Fruit fly (Drosophila melanogaster) whole organism, embryonic: ENCODE measurements around the gene CG8564.

Source experiments
- CG11093 ChIP-seq: fragments of 200-800 bp; sonication (Bioruptor generic); IDR thresholded peaks from 3 replicates; pipeline ENCODE4 v1.3.6; 2022; ENCODE audit warnings: missing biosample characterization, missing genetic modification characterization
- CG12219 ChIP-seq: fragments of 200-800 bp; sonication (Bioruptor generic); optimal IDR thresholded peaks from 3 replicates; lab custom pipeline; 2018; ENCODE audit warnings: missing biosample characterization, mild to moderate bottlenecking, missing genetic modification characterization
- CG12659 ChIP-seq: fragments of 200-800 bp; sonication (Bioruptor generic); optimal IDR thresholded peaks from 3 replicates; lab custom pipeline; 2017; ENCODE audit warnings: mild to moderate bottlenecking, missing biosample characterization, missing genetic modification reagents, missing genetic modification characterization
- CG12744 ChIP-seq: fragments of 200-800 bp; sonication (Bioruptor generic); optimal IDR thresholded peaks from 2 replicates; lab custom pipeline; 2016; ENCODE audit warnings: missing biosample characterization, missing genetic modification characterization
- CG13287 ChIP-seq: fragments of 200-800 bp; sonication (Bioruptor generic); IDR thresholded peaks from 2 replicates; pipeline ENCODE4 v1.3.6; 2022; ENCODE audit warnings: missing biosample characterization, missing genetic modification characterization; ENCODE audit not compliant: partially characterized antibody
- CG14050 ChIP-seq: fragments of 200-800 bp; sonication (Bioruptor generic); IDR thresholded peaks from 3 replicates; pipeline ENCODE4 v1.3.6; 2022; ENCODE audit warnings: missing biosample characterization, missing genetic modification characterization
- CG14965 ChIP-seq: fragments of 200-800 bp; sonication (Bioruptor generic); optimal IDR thresholded peaks from 2 replicates; lab custom pipeline; 2016; ENCODE audit warnings: missing biosample characterization, missing genetic modification characterization, borderline replicate concordance
- CG15514 ChIP-seq: fragments of 200-800 bp; sonication (Bioruptor generic); optimal IDR thresholded peaks from 3 replicates; lab custom pipeline; 2017; ENCODE audit warnings: missing biosample characterization, missing genetic modification characterization, mild to moderate bottlenecking, moderate library complexity, missing genetic modification reagents
- CG17612 ChIP-seq: fragments of 200-800 bp; sonication (Bioruptor generic); IDR thresholded peaks from 2 replicates; pipeline ENCODE4 v1.3.6; 2022; ENCODE audit warnings: missing biosample characterization, missing genetic modification characterization
- CG2199 ChIP-seq: fragments of 200-800 bp; sonication (Bioruptor generic); IDR thresholded peaks from 3 replicates; pipeline ENCODE4 v1.3.6; 2022; ENCODE audit warnings: missing biosample characterization, missing genetic modification characterization
- CG2202 ChIP-seq: fragments of 200-800 bp; sonication (Bioruptor generic); optimal IDR thresholded peaks from 2 replicates; lab custom pipeline; 2018; ENCODE audit warnings: missing biosample characterization, mild to moderate bottlenecking, missing genetic modification characterization
- CG31388 ChIP-seq: fragments of 200-800 bp; sonication (Bioruptor generic); optimal IDR thresholded peaks from 2 replicates; lab custom pipeline; 2016; ENCODE audit warnings: missing biosample characterization, missing genetic modification characterization
- CG31441 ChIP-seq: fragments of 200-800 bp; sonication (Bioruptor generic); IDR thresholded peaks from 2 replicates; pipeline ENCODE4 v1.3.6; 2022; ENCODE audit warnings: missing biosample characterization, missing genetic modification characterization
- CG3163 ChIP-seq: fragments of 200-800 bp; sonication (Bioruptor generic); optimal IDR thresholded peaks from 3 replicates; lab custom pipeline; 2016; ENCODE audit warnings: missing biosample characterization, missing genetic modification characterization
- CG6765 ChIP-seq: fragments of 200-800 bp; sonication (Bioruptor generic); optimal IDR thresholded peaks from 3 replicates; lab custom pipeline; 2017; ENCODE audit warnings: missing biosample characterization, mild to moderate bottlenecking, missing genetic modification characterization
- CG6813 ChIP-seq: fragments of 200-800 bp; sonication (Bioruptor generic); optimal IDR thresholded peaks from 2 replicates; lab custom pipeline; 2017; ENCODE audit warnings: missing biosample characterization, missing genetic modification characterization, mild to moderate bottlenecking, moderate library complexity, missing genetic modification reagents
- CG9797 ChIP-seq: fragments of 200-800 bp; sonication (Bioruptor generic); optimal IDR thresholded peaks from 3 replicates; lab custom pipeline; 2018; ENCODE audit warnings: missing biosample characterization, mild to moderate bottlenecking, missing genetic modification characterization
- Ets65A ChIP-seq: fragments of 200-800 bp; sonication (Bioruptor generic); peaks from one replicate; lab custom pipeline; 2016; ENCODE audit warnings: missing biosample characterization, missing genetic modification characterization
- Ets97D ChIP-seq: fragments of 200-800 bp; sonication (Bioruptor generic); optimal IDR thresholded peaks from 3 replicates; lab custom pipeline; 2016; ENCODE audit warnings: missing biosample characterization, missing genetic modification characterization
- Hand ChIP-seq: fragments of 200-800 bp; sonication (Bioruptor generic); optimal IDR thresholded peaks from 2 replicates; lab custom pipeline; 2017; ENCODE audit warnings: mild to moderate bottlenecking, missing biosample characterization, missing genetic modification reagents, missing genetic modification characterization
- Mad ChIP-seq: fragments of 200-800 bp; sonication (Bioruptor generic); optimal IDR thresholded peaks from 2 replicates; lab custom pipeline; 2016; ENCODE audit warnings: missing biosample characterization, missing genetic modification characterization
- Med ChIP-seq: fragments of 200-800 bp; sonication (Bioruptor generic); peaks from one replicate; lab custom pipeline; 2016; ENCODE audit warnings: missing biosample characterization, missing genetic modification characterization, mild to moderate bottlenecking, inconsistent platforms, moderate library complexity
- Sox100B ChIP-seq: fragments of 200-800 bp; sonication (Bioruptor generic); optimal IDR thresholded peaks from 3 replicates; lab custom pipeline; 2018; ENCODE audit warnings: missing biosample characterization, mild to moderate bottlenecking, missing genetic modification characterization
- Sox102F ChIP-seq: fragments of 200-800 bp; sonication (Bioruptor generic); optimal IDR thresholded peaks from 2 replicates; lab custom pipeline; 2018; ENCODE audit warnings: missing biosample characterization, mild to moderate bottlenecking, missing genetic modification characterization, moderate library complexity
- Stat92E ChIP-seq, 3 experiments: fragments of >200 bp in 2 of 3; fragments of 200-800 bp in 1 of 3; sonication (Bioruptor generic) in 1 of 3; optimal IDR thresholded peaks; 2 replicates each; lab custom pipeline; 2017 to 2019; ENCODE audit warnings: missing biosample characterization in 3 of 3, missing genetic modification characterization in 3 of 3, mild to moderate bottlenecking in 1 of 3, moderate library complexity in 1 of 3
- chinmo ChIP-seq: fragments of 200-800 bp; sonication (Bioruptor generic); IDR thresholded peaks from 4 replicates; pipeline ENCODE4 v1.3.6; 2022; ENCODE audit warnings: missing biosample characterization, missing genetic modification characterization; ENCODE audit not compliant: partially characterized antibody
- corto ChIP-seq: fragments of 200-800 bp; sonication (Bioruptor generic); optimal IDR thresholded peaks from 2 replicates; lab custom pipeline; 2016; ENCODE audit warnings: missing biosample characterization, mild to moderate bottlenecking, missing genetic modification characterization, moderate library complexity
- dan ChIP-seq: fragments of 200-800 bp; sonication (Bioruptor generic); IDR thresholded peaks from 2 replicates; pipeline ENCODE4 v1.3.6; 2022; ENCODE audit warnings: missing biosample characterization, missing genetic modification characterization
- esg ChIP-seq: fragments of 200-800 bp; sonication (Bioruptor generic); conservative IDR thresholded peaks from 2 replicates; pipeline ENCODE4 v1.3.6; 2022; ENCODE audit warnings: missing biosample characterization, missing genetic modification characterization
- gcm ChIP-seq: fragments of 200-800 bp; sonication (Bioruptor generic); optimal IDR thresholded peaks from 2 replicates; lab custom pipeline; 2019; ENCODE audit warnings: missing biosample characterization, mild to moderate bottlenecking, missing genetic modification characterization, moderate library complexity
- grn ChIP-seq: fragments of 200-800 bp; sonication (Bioruptor generic); optimal IDR thresholded peaks from 3 replicates; lab custom pipeline; 2017; ENCODE audit warnings: missing biosample characterization, missing genetic modification characterization
- hth ChIP-seq: fragments of >200 bp; optimal IDR thresholded peaks from 2 replicates; lab custom pipeline; 2017; ENCODE audit warnings: inconsistent platforms
- mld ChIP-seq: fragments of 200-800 bp; sonication (Bioruptor generic); IDR thresholded peaks from 3 replicates; pipeline ENCODE4 v1.3.6; 2022; ENCODE audit warnings: missing biosample characterization, missing genetic modification characterization; ENCODE audit not compliant: partially characterized antibody
- nerfin-1 ChIP-seq: fragments of 200-800 bp; sonication (Bioruptor generic); optimal IDR thresholded peaks from 3 replicates; lab custom pipeline; 2019; ENCODE audit warnings: missing biosample characterization, mild to moderate bottlenecking, missing genetic modification characterization, moderate library complexity
- pb ChIP-seq: fragments of 200-800 bp; sonication (Bioruptor generic); optimal IDR thresholded peaks from 3 replicates; lab custom pipeline; 2016; ENCODE audit warnings: missing biosample characterization, missing genetic modification characterization
- pfk ChIP-seq: fragments of 200-800 bp; sonication (Bioruptor generic); optimal IDR thresholded peaks from 2 replicates; lab custom pipeline; 2018; ENCODE audit warnings: missing biosample characterization, mild to moderate bottlenecking, missing genetic modification characterization, moderate library complexity
- phol ChIP-seq: fragments of 200-800 bp; sonication (Bioruptor generic); optimal IDR thresholded peaks from 3 replicates; lab custom pipeline; 2018; ENCODE audit warnings: missing biosample characterization, mild to moderate bottlenecking, missing genetic modification characterization, moderate library complexity
- ranshi ChIP-seq: fragments of 200-800 bp; sonication (Bioruptor generic); IDR thresholded peaks from 2 replicates; pipeline ENCODE4 v1.3.6; 2022; ENCODE audit warnings: missing biosample characterization, missing genetic modification characterization
- sc ChIP-seq, 3 experiments: fragments of >200 bp in 2 of 3; fragments of 200-800 bp in 1 of 3; sonication (Bioruptor generic) in 1 of 3; optimal IDR thresholded peaks; 2 replicates in 2 of 3; 3 replicates in 1 of 3; lab custom pipeline; 2017; ENCODE audit warnings: mild to moderate bottlenecking in 1 of 3, missing biosample characterization in 1 of 3, missing genetic modification characterization in 1 of 3, missing genetic modification reagents in 1 of 3
- scrt ChIP-seq: fragments of 200-800 bp; sonication (Bioruptor generic); optimal IDR thresholded peaks from 2 replicates; lab custom pipeline; 2018; ENCODE audit warnings: missing biosample characterization, mild to moderate bottlenecking, missing genetic modification characterization, moderate library complexity
- sd ChIP-seq: fragments of 200-800 bp; sonication (Bioruptor generic); optimal IDR thresholded peaks from 3 replicates; lab custom pipeline; 2018; ENCODE audit warnings: missing biosample characterization, mild to moderate bottlenecking, missing genetic modification characterization, moderate library complexity
- sens ChIP-seq: fragments of 200-800 bp; sonication (Bioruptor generic); peaks from one replicate; lab custom pipeline; 2016; ENCODE audit warnings: missing biosample characterization, missing genetic modification characterization
- sima ChIP-seq: fragments of 200-800 bp; sonication (Bioruptor generic); optimal IDR thresholded peaks from 2 replicates; lab custom pipeline; 2016; ENCODE audit warnings: missing biosample characterization, missing genetic modification characterization
- slbo ChIP-seq: fragments of 200-800 bp; sonication (Bioruptor generic); IDR thresholded peaks from 2 replicates; pipeline ENCODE4 v1.3.6; 2022; ENCODE audit warnings: missing biosample characterization, missing genetic modification characterization
- sqz ChIP-seq: fragments of 200-800 bp; sonication (Bioruptor generic); optimal IDR thresholded peaks from 3 replicates; lab custom pipeline; 2018; ENCODE audit warnings: missing biosample characterization, mild to moderate bottlenecking, missing genetic modification characterization
- stwl ChIP-seq: fragments of 200-800 bp; sonication (Bioruptor generic); optimal IDR thresholded peaks from 3 replicates; lab custom pipeline; 2018; ENCODE audit warnings: missing biosample characterization, mild to moderate bottlenecking, missing genetic modification characterization, moderate library complexity
- unc-4 ChIP-seq: fragments of 200-800 bp; sonication (Bioruptor generic); IDR thresholded peaks from 2 replicates; pipeline ENCODE4 v1.3.6; 2022; ENCODE audit warnings: missing biosample characterization, missing genetic modification characterization; ENCODE audit not compliant: partially characterized antibody
- wek ChIP-seq: fragments of 200-800 bp; sonication (Bioruptor generic); optimal IDR thresholded peaks from 3 replicates; lab custom pipeline; 2018; ENCODE audit warnings: missing biosample characterization, mild to moderate bottlenecking, missing genetic modification characterization, moderate library complexity
- yki ChIP-seq: fragments of >200 bp; optimal IDR thresholded peaks from 3 replicates; lab custom pipeline; 2018

The CG8564 gene

dm6 chr3L:7432811-7433324 is 45.2 kb upstream of the CG8564 start:
- no peak for TF ChIP-seq Stat92E (GFP tag; optimal IDR thresholded peaks at IDR 0.05; lab: Kevin White, UChicago)
- TF ChIP-seq Med (GFP tag; lab: Kevin White, UChicago) = peak; percentile 30
- no peak for TF ChIP-seq CG31388
- no peak for TF ChIP-seq scrt
- TF ChIP-seq Hand (GFP tag; lab: Kevin White, UChicago) = no peak
- TF ChIP-seq corto (GFP tag; lab: Kevin White, UChicago) = no peak
- TF ChIP-seq CG2199 (GFP tag; lab: Robert Waterston, UW) = peak; percentile 62; the same call in 2 of the 3 replicates
- peak; percentile 53 for TF ChIP-seq Ets65A (GFP tag; lab: Kevin White, UChicago)
- TF ChIP-seq CG14965 (GFP tag; lab: Kevin White, UChicago) = no peak
- no peak for TF ChIP-seq grn (GFP tag; lab: Kevin White, UChicago)
- no peak for TF ChIP-seq Sox102F (GFP tag; lab: Kevin White, UChicago)
- TF ChIP-seq nerfin-1 (tag; lab: Kevin White, UChicago) = no peak
- no peak for TF ChIP-seq Ets97D
- TF ChIP-seq CG2202 = no peak
- no peak for TF ChIP-seq yki (lab: Kevin White, UChicago)
- peak; percentile 56 for TF ChIP-seq sens
- no peak for TF ChIP-seq CG11093
- TF ChIP-seq Sox100B (GFP tag; lab: Kevin White, UChicago) = peak; percentile 13

- TF ChIP-seq stwl (tag; lab: Kevin White, UChicago) (peak; percentile 15), sima (no peak), CG14050 (no peak), sqz (GFP tag; lab: Kevin White, UChicago) (no peak), wek (no peak), mld (no peak), pfk (GFP tag; lab: Kevin White, UChicago) (no peak), CG12744 (GFP tag; lab: Kevin White, UChicago) (no peak), CG15514 (GFP tag; lab: Kevin White, UChicago) (no peak), gcm (GFP tag; lab: Kevin White, UChicago) (peak; percentile 19), Sox102F (GFP tag; lab: Kevin White, UChicago) (no peak), CG6765 (GFP tag; lab: Kevin White, UChicago) (no peak), CG2199 (GFP tag; lab: Robert Waterston, UW) (peak; percentile 60; the same call in 2 of the 3 replicates), CG13287 (0 out of 2 replicates have a peak, but pooled peaks have one; percentile 7), chinmo (GFP tag; lab: Robert Waterston, UW) (0 out of 4 replicates have a peak, but pooled peaks have one; percentile 57), CG17612 (no peak), CG9797 (GFP tag; lab: Kevin White, UChicago) (no peak), CG12659 (GFP tag; lab: Kevin White, UChicago) (no peak), dan (no peak), sd (tag; lab: Kevin White, UChicago) (no peak), CG6813 (GFP tag; lab: Kevin White, UChicago) (no peak), esg (GFP tag; lab: Robert Waterston, UW) (no peak), ranshi (GFP tag; lab: Robert Waterston, UW) (no peak), CG12219 (GFP tag; lab: Kevin White, UChicago) (no peak), sc (optimal IDR thresholded peaks at IDR 0.05; lab: Kevin White, UChicago) (no peak), sc (GFP tag; optimal IDR thresholded peaks at IDR 0.05; lab: Kevin White, UChicago) (no peak), CG31441 (no peak), grn (GFP tag; lab: Kevin White, UChicago) (peak; percentile 47), CG3163 (GFP tag; lab: Kevin White, UChicago) (no peak), phol (tag; lab: Kevin White, UChicago) (no peak), Mad (GFP tag; lab: Kevin White, UChicago) (no peak), hth (lab: Kevin White, UChicago) (no peak), slbo (no peak), pb (GFP tag; lab: Kevin White, UChicago) (no peak), unc-4 (GFP tag; lab: Robert Waterston, UW) (no peak)
Observed at dm6 chr3L:7432265-7432664, 44.6 kb upstream of the CG8564 start.
